Fruit fly (Drosophila melanogaster) whole organism, prepupa: ENCODE measurements around the gene CG1463.

ENCODE experiments used
- CG10631 ChIP-seq: fragments of 200-800 bp; sonication (Bioruptor generic); optimal IDR thresholded peaks from 2 replicates; lab custom pipeline; 2016; ENCODE audit warnings: missing biosample characterization, missing genetic modification characterization
- CG3919 ChIP-seq: fragments of 200-800 bp; sonication (Bioruptor generic); optimal IDR thresholded peaks from 3 replicates; lab custom pipeline; 2016; ENCODE audit warnings: missing biosample characterization, missing genetic modification characterization
- CG4318 ChIP-seq: fragments of 200-800 bp; sonication (Bioruptor generic); optimal IDR thresholded peaks from 3 replicates; lab custom pipeline; 2017; ENCODE audit warnings: missing biosample characterization, mild to moderate bottlenecking, missing genetic modification characterization
- CG6163 ChIP-seq: fragments of 200-800 bp; sonication (Bioruptor generic); IDR thresholded peaks from 3 replicates; pipeline ENCODE4 v1.3.6; 2022; ENCODE audit warnings: missing biosample characterization, missing genetic modification characterization
- Gug ChIP-seq: fragments of 200-800 bp; sonication (Bioruptor generic); IDR thresholded peaks from 2 replicates; pipeline ENCODE4 v1.3.6; 2022; ENCODE audit warnings: missing biosample characterization, missing genetic modification characterization
- dac ChIP-seq: fragments of 200-800 bp; sonication (Bioruptor generic); optimal IDR thresholded peaks from 2 replicates; lab custom pipeline; 2017; ENCODE audit warnings: missing biosample characterization, mild to moderate bottlenecking, missing genetic modification characterization
- dsx ChIP-seq: fragments of 200-800 bp; optimal IDR thresholded peaks from 3 replicates; lab custom pipeline; 2019; ENCODE audit warnings: missing biosample characterization, mild to moderate bottlenecking, missing genetic modification characterization, moderate library complexity; ENCODE audit not compliant: poor library complexity, severe bottlenecking
- esn ChIP-seq: fragments of 200-800 bp; sonication (Bioruptor generic); optimal IDR thresholded peaks from 2 replicates; lab custom pipeline; 2016; ENCODE audit warnings: missing biosample characterization, mild to moderate bottlenecking, missing genetic modification characterization, moderate library complexity

DNA sequence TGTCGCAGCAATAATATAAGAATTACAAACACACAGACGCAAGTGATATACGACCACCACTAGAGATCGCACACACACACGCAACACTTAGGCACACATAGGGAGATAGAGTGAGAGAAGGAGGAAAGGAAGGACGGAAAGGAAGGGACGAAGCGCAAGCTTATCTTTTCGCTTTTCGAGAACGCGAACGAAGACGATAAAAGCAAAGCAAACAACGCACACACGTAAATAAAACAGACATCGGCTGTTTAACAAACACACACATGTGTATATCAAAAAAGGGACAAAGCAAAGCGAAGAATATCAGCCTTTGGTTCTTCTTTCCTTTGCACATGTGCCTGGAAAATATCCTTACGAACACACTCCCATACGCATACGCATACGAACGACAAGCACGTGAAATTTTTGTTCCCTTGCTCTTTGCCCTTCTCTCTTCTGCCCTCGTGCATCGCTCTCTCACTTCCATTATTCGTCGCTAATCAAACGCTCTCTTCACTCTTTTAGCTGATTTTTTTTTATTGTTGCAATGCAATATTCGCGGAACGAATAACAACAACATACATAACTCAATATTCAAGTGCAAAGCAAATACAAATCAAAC is 48.7 kb upstream of the CG1463 start:
- TF ChIP-seq CG3919 (peak; percentile 5), dsx (GFP tag; lab: Kevin White, UChicago) (peak; percentile 52), Gug (GFP tag; lab: Robert Waterston, UW) (no peak), CG4318 (no peak), esn (peak; percentile 12), CG6163 (0 out of 3 replicates have a peak, but pooled peaks have one; percentile 33), dac (no peak), CG10631 (GFP tag; lab: Kevin White, UChicago) (peak; percentile 21)
